Fruit fly (Drosophila melanogaster) S2 (cell line): ENCODE measurements around the gene PGAP2.

ENCODE experiments used
- CG8478 ChIP-seq: fragments of >200 bp; optimal IDR thresholded peaks from 2 replicates; lab custom pipeline; 2018
- CTCF ChIP-seq, 2 experiments: fragments of >200 bp; optimal IDR thresholded peaks; 2 replicates each; lab custom pipeline; 2018

Gene PGAP2

dm6 chr2L:849787-850512 lies 30.6 kb upstream of the PGAP2 start:
- no peak for TF ChIP-seq CG8478
- TF ChIP-seq CTCF (optimal IDR thresholded peaks at IDR 0.05; lab: Kevin White, UChicago), result no peak

dm6 chr2L:849138-849744 lies 29.9 kb upstream of the PGAP2 start:
- no peak for TF ChIP-seq CG8478

- TF ChIP-seq CTCF (optimal IDR thresholded peaks at IDR 0.05; lab: Kevin White, UChicago) (no peak), CG8478 (no peak)
Measured at dm6 chr2L:847988-848622, 28.8 kb upstream of the PGAP2 start.

dm6 chr2L:847189-847987 lies 28.1 kb upstream of the PGAP2 start:
- TF ChIP-seq CTCF (optimal IDR thresholded peaks at IDR 0.05; lab: Kevin White, UChicago) (no peak), CG8478 (no peak)

dm6 chr2L:846167-846868 lies 27.0 kb upstream of the PGAP2 start:
- no peak for TF ChIP-seq CTCF (optimal IDR thresholded peaks at IDR 0.05; lab: Kevin White, UChicago)
- no peak for TF ChIP-seq CG8478

dm6 chr2L:845341-846004 lies 26.2 kb upstream of the PGAP2 start:
- TF ChIP-seq CG8478, result no peak
- no peak for TF ChIP-seq CTCF (optimal IDR thresholded peaks at IDR 0.05; lab: Kevin White, UChicago)

- TF ChIP-seq CTCF (optimal IDR thresholded peaks at IDR 0.05; lab: Kevin White, UChicago), result no peak
- no peak for TF ChIP-seq CG8478
Measured at dm6 chr2L:843850-844791, 24.8 kb upstream of the PGAP2 start.

dm6 chr2L:843301-843700 lies 24.0 kb upstream of the PGAP2 start:
- TF ChIP-seq CG8478 (no peak), CTCF (optimal IDR thresholded peaks at IDR 0.05; lab: Kevin White, UChicago) (no peak)

dm6 chr2L:842873-843272 lies 23.6 kb upstream of the PGAP2 start:
- no peak for TF ChIP-seq CG8478
- TF ChIP-seq CTCF (optimal IDR thresholded peaks at IDR 0.05; lab: Kevin White, UChicago), result no peak

dm6 chr2L:841708-842107 lies 22.4 kb upstream of the PGAP2 start:
- TF ChIP-seq CG8478, result no peak
- TF ChIP-seq CTCF (optimal IDR thresholded peaks at IDR 0.05; lab: Kevin White, UChicago), result no peak

- TF ChIP-seq CG8478 (no peak), CTCF (optimal IDR thresholded peaks at IDR 0.05; lab: Kevin White, UChicago) (no peak)
Measured at dm6 chr2L:840716-841115, 21.4 kb upstream of the PGAP2 start.

dm6 chr2L:840022-840421 lies 20.7 kb upstream of the PGAP2 start:
- TF ChIP-seq CG8478, result no peak
- no peak for TF ChIP-seq CTCF (optimal IDR thresholded peaks at IDR 0.05; lab: Kevin White, UChicago)

dm6 chr2L:838786-839185 lies 19.5 kb upstream of the PGAP2 start:
- TF ChIP-seq CG8478, result no peak

- TF ChIP-seq CTCF (optimal IDR thresholded peaks at IDR 0.05; lab: Kevin White, UChicago) (no peak), CG8478 (no peak)
Measured at dm6 chr2L:837989-838388, 18.7 kb upstream of the PGAP2 start.
